Worm (Caenorhabditis elegans): ENCODE measurements around the gene unk-1.
A peak's percentile ranks its signal among the peaks of the same experiment; 100 is the strongest.

Gene unk-1

ce11 chrX:7988457-7988856 lies 26.3 kb upstream of the unk-1 start:
- no peak for TF ChIP-seq nhr-28 (tag; optimal IDR thresholded peaks at IDR 0.05)
- TF ChIP-seq eor-1 (tag; optimal IDR thresholded peaks at IDR 0.05): no peak
- no peak for TF ChIP-seq mdl-1 (tag; optimal IDR thresholded peaks at IDR 0.05)
- TF ChIP-seq aly-2 (tag; optimal IDR thresholded peaks at IDR 0.05): no peak
- no peak for TF ChIP-seq lsy-12 (tag; optimal IDR thresholded peaks at IDR 0.05)
- no peak for TF ChIP-seq tbx-2 (tag; optimal IDR thresholded peaks at IDR 0.05)
- no peak for TF ChIP-seq ztf-11 (tag; optimal IDR thresholded peaks at IDR 0.05)
- TF ChIP-seq pha-4 (tag; optimal IDR thresholded peaks at IDR 0.05): no peak
- TF ChIP-seq unc-62 (GFP tag; optimal IDR thresholded peaks at IDR 0.05): no peak
- no peak for TF ChIP-seq ztf-4 (tag; optimal IDR thresholded peaks at IDR 0.05)
- no peak for TF ChIP-seq nhr-67 (tag; optimal IDR thresholded peaks at IDR 0.05)
- no peak for TF ChIP-seq nhr-237 (tag; optimal IDR thresholded peaks at IDR 0.05)
- TF ChIP-seq elt-1 (tag; optimal IDR thresholded peaks at IDR 0.05): no peak
- TF ChIP-seq sea-2 (GFP tag; optimal IDR thresholded peaks at IDR 0.05): no peak
- TF ChIP-seq ZK546.5 (tag; optimal IDR thresholded peaks at IDR 0.05): no peak
- TF ChIP-seq fkh-2 (tag; optimal IDR thresholded peaks at IDR 0.05): no peak
- no peak for TF ChIP-seq lin-15B (tag; optimal IDR thresholded peaks at IDR 0.05)

ce11 chrX:7989155-7989554 lies 25.6 kb upstream of the unk-1 start:
- TF ChIP-seq ama-1 (optimal IDR thresholded peaks at IDR 0.05) (peak; percentile 82), nhr-43 (tag; optimal IDR thresholded peaks at IDR 0.05; ENCODE audit: poor library complexity, severe bottlenecking) (peak; percentile 48), nhr-25 (tag; optimal IDR thresholded peaks at IDR 0.05) (peak; percentile 29), ceh-82 (tag; optimal IDR thresholded peaks at IDR 0.05) (no peak), nhr-76 (tag; optimal IDR thresholded peaks at IDR 0.05) (no peak), nhr-28 (tag; optimal IDR thresholded peaks at IDR 0.05) (no peak)

ce11 chrX:7990282-7990681 lies 24.5 kb upstream of the unk-1 start:
- TF ChIP-seq nhr-76 (tag; optimal IDR thresholded peaks at IDR 0.05) (peak; percentile 22), nhr-43 (tag; optimal IDR thresholded peaks at IDR 0.05; ENCODE audit: poor library complexity, severe bottlenecking) (peak; percentile 75), fos-1 (tag; optimal IDR thresholded peaks at IDR 0.05) (no peak), mml-1 (tag; optimal IDR thresholded peaks at IDR 0.05) (no peak), nhr-12 (tag; optimal IDR thresholded peaks at IDR 0.05) (no peak), jun-1 (tag; optimal IDR thresholded peaks at IDR 0.05) (no peak), nhr-25 (tag; optimal IDR thresholded peaks at IDR 0.05) (peak; percentile 27), elt-3 (tag; optimal IDR thresholded peaks at IDR 0.05) (no peak), R02D3.7 (tag; optimal IDR thresholded peaks at IDR 0.05) (no peak), lin-39 (tag; optimal IDR thresholded peaks at IDR 0.05) (no peak), nhr-11 (tag; optimal IDR thresholded peaks at IDR 0.05) (no peak), ceh-28 (tag; optimal IDR thresholded peaks at IDR 0.05) (peak; percentile 55), nhr-23 (tag; optimal IDR thresholded peaks at IDR 0.05) (peak; percentile 83), ceh-82 (tag; optimal IDR thresholded peaks at IDR 0.05) (no peak), ztf-11 (tag; optimal IDR thresholded peaks at IDR 0.05) (no peak), nfya-1 (tag; optimal IDR thresholded peaks at IDR 0.05; ENCODE audit: insufficient read depth) (no peak), egl-27 (tag; optimal IDR thresholded peaks at IDR 0.05) (peak; percentile 79), tbx-2 (tag; optimal IDR thresholded peaks at IDR 0.05) (peak; percentile 26), sea-2 (GFP tag; optimal IDR thresholded peaks at IDR 0.05) (no peak), hmg-11 (tag; optimal IDR thresholded peaks at IDR 0.05) (no peak), fkh-10 (GFP tag; optimal IDR thresholded peaks at IDR 0.05) (no peak), nhr-237 (tag; optimal IDR thresholded peaks at IDR 0.05) (no peak), egl-5 (tag; optimal IDR thresholded peaks at IDR 0.05) (no peak)

ce11 chrX:7992102-7992501 lies 22.7 kb upstream of the unk-1 start:
- no peak for TF ChIP-seq elt-1 (tag; optimal IDR thresholded peaks at IDR 0.05)
- TF ChIP-seq ceh-28 (tag; optimal IDR thresholded peaks at IDR 0.05): no peak
- no peak for TF ChIP-seq lin-15B (tag; optimal IDR thresholded peaks at IDR 0.05)
- TF ChIP-seq ztf-4 (tag; optimal IDR thresholded peaks at IDR 0.05): no peak
- TF ChIP-seq aly-2 (tag; optimal IDR thresholded peaks at IDR 0.05): no peak
- no peak for TF ChIP-seq fkh-10 (GFP tag; optimal IDR thresholded peaks at IDR 0.05)
- no peak for TF ChIP-seq snpc-4 (tag; optimal IDR thresholded peaks at IDR 0.05)
- TF ChIP-seq nfya-1 (tag; optimal IDR thresholded peaks at IDR 0.05; ENCODE audit: insufficient read depth): no peak
- TF ChIP-seq elt-3 (tag; optimal IDR thresholded peaks at IDR 0.05): no peak

All from whole organism, L3 larva.